Worm (Caenorhabditis elegans): ENCODE results near the gene tost-1.

DNA sequence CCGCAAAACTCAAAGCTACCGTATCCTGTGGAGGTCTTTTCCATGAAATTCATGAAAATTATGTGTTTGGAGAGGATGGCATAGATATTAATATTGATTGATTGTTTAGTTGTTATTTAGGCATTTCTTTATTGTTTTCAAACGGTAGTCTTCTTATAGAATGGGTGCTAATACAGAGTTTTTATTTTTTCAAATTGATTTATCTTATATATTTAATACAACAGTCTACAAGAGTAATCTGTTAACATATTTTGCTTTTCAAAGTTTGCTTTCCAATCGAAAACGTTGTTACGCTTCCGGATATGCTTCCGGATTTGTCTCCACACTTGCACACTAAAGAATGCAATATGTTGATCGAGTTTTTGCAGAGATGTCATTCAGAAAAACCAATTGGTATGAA, 11.3 kb downstream of the tost-1 start, which contains the start of gene C35D10.17:
- TF ChIP-seq him-1 (tag; optimal IDR thresholded peaks at IDR 0.05) (no peak), W03F9.2 (tag; optimal IDR thresholded peaks at IDR 0.05) (no peak)

Measured in whole organism, L4/young adult.